Worm (Caenorhabditis elegans) whole organism, late embryonic: ENCODE results near the gene mre-11.

ENCODE experiments used
- C38D4.7 ChIP-seq: fragments of 200-800 bp; sonication (Bioruptor generic); optimal IDR thresholded peaks from 2 replicates; lab custom pipeline; 2018; ENCODE audit warnings: mild to moderate bottlenecking, missing genetic modification characterization, moderate library complexity, missing compliant biosample characterization
- F13H6.1 ChIP-seq: sonication (generic microtip); optimal IDR thresholded peaks from 2 replicates; lab custom pipeline; 2016; ENCODE audit warnings: missing genetic modification characterization, missing compliant biosample characterization
- K02D7.2 ChIP-seq: sonication (generic microtip); optimal IDR thresholded peaks from 2 replicates; lab custom pipeline; 2017; ENCODE audit warnings: mild to moderate bottlenecking, missing genetic modification characterization, missing compliant biosample characterization
- Y22D7AL.16 ChIP-seq: sonication (generic microtip); optimal IDR thresholded peaks from 2 replicates; lab custom pipeline; 2016; ENCODE audit warnings: missing genetic modification characterization, missing compliant biosample characterization
- ama-1 ChIP-seq: fragments of 150-350 bp; optimal IDR thresholded peaks from 2 replicates; lab custom pipeline; 2014
- ceh-14 ChIP-seq: sonication (generic microtip); optimal IDR thresholded peaks from 2 replicates; lab custom pipeline; 2016; ENCODE audit warnings: missing genotype, missing genetic modification characterization, missing compliant biosample characterization
- ceh-18 ChIP-seq: sonication (generic microtip); optimal IDR thresholded peaks from 2 replicates; lab custom pipeline; 2016; ENCODE audit warnings: missing genetic modification characterization, missing compliant biosample characterization
- ceh-22 ChIP-seq: sonication (generic microtip); optimal IDR thresholded peaks from 2 replicates; lab custom pipeline; 2017; ENCODE audit warnings: missing biosample characterization, missing genetic modification characterization
- ceh-24 ChIP-seq: sonication (generic microtip); optimal IDR thresholded peaks from 2 replicates; lab custom pipeline; 2016; ENCODE audit warnings: mild to moderate bottlenecking, missing genetic modification characterization, missing compliant biosample characterization
- ceh-30 ChIP-seq: fragments of 150-350 bp; optimal IDR thresholded peaks from 2 replicates; lab custom pipeline; 2014; ENCODE audit warnings: missing biosample characterization, missing genetic modification characterization
- ceh-31 ChIP-seq: sonication (generic microtip); optimal IDR thresholded peaks from 2 replicates; lab custom pipeline; 2016; ENCODE audit warnings: missing genetic modification characterization, missing compliant biosample characterization
- ceh-48 ChIP-seq: sonication (generic microtip); optimal IDR thresholded peaks from 2 replicates; lab custom pipeline; 2016; ENCODE audit warnings: missing genetic modification characterization, inconsistent platforms, missing compliant biosample characterization
- dmd-4 ChIP-seq: sonication (generic microtip); optimal IDR thresholded peaks from 2 replicates; lab custom pipeline; 2016; ENCODE audit warnings: borderline replicate concordance, missing genetic modification characterization, missing compliant biosample characterization
- dve-1 ChIP-seq: sonication (generic microtip); optimal IDR thresholded peaks from 2 replicates; lab custom pipeline; 2017; ENCODE audit warnings: antibody characterized with exemption, mild to moderate bottlenecking, missing genetic modification characterization, missing compliant biosample characterization
- elt-2 ChIP-seq: sonication (generic microtip); optimal IDR thresholded peaks from 2 replicates; lab custom pipeline; 2016; ENCODE audit warnings: missing genetic modification reagents, missing genetic modification characterization, missing compliant biosample characterization
- ets-4 ChIP-seq: sonication (generic microtip); optimal IDR thresholded peaks from 2 replicates; lab custom pipeline; 2016; ENCODE audit warnings: missing genetic modification characterization, missing compliant biosample characterization
- eyg-1 ChIP-seq: sonication (generic microtip); optimal IDR thresholded peaks from 2 replicates; lab custom pipeline; 2016; ENCODE audit warnings: missing genotype, missing genetic modification characterization, missing compliant biosample characterization
- fax-1 ChIP-seq: sonication (generic microtip); optimal IDR thresholded peaks from 2 replicates; lab custom pipeline; 2016; ENCODE audit warnings: missing genotype, missing genetic modification characterization, missing compliant biosample characterization
- fkh-6 ChIP-seq: sonication (generic microtip); optimal IDR thresholded peaks from 2 replicates; lab custom pipeline; 2016; ENCODE audit warnings: missing genetic modification characterization, missing compliant biosample characterization
- gmeb-2 ChIP-seq: sonication (generic microtip); optimal IDR thresholded peaks from 2 replicates; lab custom pipeline; 2016; ENCODE audit warnings: missing genetic modification characterization, inconsistent platforms, missing compliant biosample characterization
- hlh-6 ChIP-seq: sonication (generic microtip); optimal IDR thresholded peaks from 2 replicates; lab custom pipeline; 2016; ENCODE audit warnings: missing genotype, missing genetic modification characterization, missing compliant biosample characterization
- lin-11 ChIP-seq: fragments of 200-800 bp; sonication (Bioruptor generic); optimal IDR thresholded peaks from 2 replicates; lab custom pipeline; 2018; ENCODE audit warnings: mild to moderate bottlenecking, missing genetic modification characterization, missing compliant biosample characterization
- madf-2 ChIP-seq: sonication (generic microtip); optimal IDR thresholded peaks from 2 replicates; lab custom pipeline; 2017; ENCODE audit warnings: missing genetic modification characterization, missing compliant biosample characterization
- nfya-1 ChIP-seq: sonication (generic microtip); optimal IDR thresholded peaks from 2 replicates; lab custom pipeline; 2017; ENCODE audit warnings: missing genetic modification characterization, mild to moderate bottlenecking, missing compliant biosample characterization, antibody characterized with exemption, moderate library complexity
- nhr-11 ChIP-seq: fragments of 150-350 bp; optimal IDR thresholded peaks from 2 replicates; lab custom pipeline; 2014; ENCODE audit warnings: missing biosample characterization, missing genetic modification characterization
- nhr-232 ChIP-seq: sonication (generic microtip); optimal IDR thresholded peaks from 2 replicates; lab custom pipeline; 2016; ENCODE audit warnings: missing genetic modification characterization, missing compliant biosample characterization
- odd-2 ChIP-seq: sonication (generic microtip); optimal IDR thresholded peaks from 2 replicates; lab custom pipeline; 2017; ENCODE audit warnings: antibody characterized with exemption, mild to moderate bottlenecking, missing genetic modification characterization, missing compliant biosample characterization
- pat-9 ChIP-seq: fragments of 200-800 bp; sonication (Bioruptor generic); optimal IDR thresholded peaks from 2 replicates; lab custom pipeline; 2018; ENCODE audit warnings: mild to moderate bottlenecking, missing genetic modification characterization, moderate library complexity, missing compliant biosample characterization
- pha-4 ChIP-seq: fragments of 150-350 bp; optimal IDR thresholded peaks from 2 replicates; lab custom pipeline; 2018; ENCODE audit warnings: missing biosample characterization, missing genetic modification reagents, missing genetic modification characterization
- pqm-1 ChIP-seq: sonication (generic microtip); optimal IDR thresholded peaks from 2 replicates; lab custom pipeline; 2016; ENCODE audit warnings: missing genetic modification characterization, missing compliant biosample characterization
- pros-1 ChIP-seq: fragments of 150-350 bp; optimal IDR thresholded peaks from 2 replicates; lab custom pipeline; 2014; ENCODE audit warnings: missing biosample characterization, missing genetic modification reagents, missing genetic modification characterization
- ref-2 ChIP-seq: sonication (generic microtip); optimal IDR thresholded peaks from 2 replicates; lab custom pipeline; 2016; ENCODE audit warnings: missing genetic modification characterization, missing compliant biosample characterization
- sox-2 ChIP-seq: fragments of 200-800 bp; sonication (Bioruptor generic); IDR thresholded peaks from 2 replicates; pipeline ENCODE4 v1.3.6; 2022; ENCODE audit warnings: missing genetic modification reagents, missing genetic modification characterization, missing compliant biosample characterization
- syd-9 ChIP-seq: sonication (generic microtip); optimal IDR thresholded peaks from 2 replicates; lab custom pipeline; 2016; ENCODE audit warnings: mild to moderate bottlenecking, missing genetic modification characterization, moderate library complexity, missing compliant biosample characterization
- tbx-2 ChIP-seq: sonication (generic microtip); optimal IDR thresholded peaks from 2 replicates; lab custom pipeline; 2016; ENCODE audit warnings: missing genetic modification characterization, missing compliant biosample characterization
- tbx-7 ChIP-seq: sonication (generic microtip); optimal IDR thresholded peaks from 2 replicates; lab custom pipeline; 2016; ENCODE audit warnings: missing genotype, missing genetic modification characterization, missing compliant biosample characterization
- ttx-3 ChIP-seq: sonication (generic microtip); optimal IDR thresholded peaks from 2 replicates; lab custom pipeline; 2016; ENCODE audit warnings: missing genetic modification reagents, missing genetic modification characterization, missing compliant biosample characterization
- unc-55 ChIP-seq: sonication (generic microtip); optimal IDR thresholded peaks from 2 replicates; lab custom pipeline; 2017; ENCODE audit warnings: missing biosample characterization, missing genetic modification reagents, missing genetic modification characterization
- unc-86 ChIP-seq: sonication (generic microtip); optimal IDR thresholded peaks from 2 replicates; lab custom pipeline; 2016; ENCODE audit warnings: missing genetic modification characterization, missing compliant biosample characterization
- zip-5 ChIP-seq: sonication (generic microtip); optimal IDR thresholded peaks from 2 replicates; lab custom pipeline; 2016; ENCODE audit warnings: missing genetic modification characterization, missing compliant biosample characterization
- ztf-16 ChIP-seq: sonication (generic microtip); optimal IDR thresholded peaks from 2 replicates; lab custom pipeline; 2017; ENCODE audit warnings: missing genetic modification characterization, missing compliant biosample characterization

The mre-11 gene

DNA sequence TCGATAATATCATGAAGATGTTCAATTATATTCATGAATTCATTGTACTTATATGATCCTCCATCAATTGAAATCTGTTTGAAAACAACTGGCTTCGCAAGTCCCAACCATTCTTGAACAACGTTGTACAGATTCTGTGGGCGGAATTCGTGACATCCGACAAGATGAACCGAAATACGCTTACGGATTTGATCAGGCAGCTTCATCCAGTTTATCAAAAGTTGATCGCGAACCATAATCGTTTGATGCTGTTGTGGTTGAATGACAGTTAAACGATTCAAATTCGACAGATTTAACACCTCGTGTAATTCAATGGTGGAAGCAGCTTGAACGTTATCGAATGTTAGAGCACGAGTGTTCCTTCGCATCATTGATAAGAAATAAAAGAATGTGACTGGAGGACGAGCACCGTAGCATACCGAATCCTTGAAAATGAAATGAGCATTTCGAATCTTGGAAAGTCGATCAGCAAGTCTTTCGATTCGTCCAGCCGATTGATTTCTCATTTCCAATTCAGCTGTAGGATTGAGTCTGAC is 22.9 kb downstream of the mre-11 start:
- TF ChIP-seq ztf-16 (tag; lab: Kevin White, UChicago): no peak
- TF ChIP-seq zip-5 (tag; lab: Kevin White, UChicago): no peak
- no peak for TF ChIP-seq gmeb-2 (tag; lab: Kevin White, UChicago)
- TF ChIP-seq Y22D7AL.16 (tag; lab: Kevin White, UChicago): no peak
- no peak for TF ChIP-seq ref-2 (tag; lab: Kevin White, UChicago)
- no peak for TF ChIP-seq F13H6.1 (tag; lab: Kevin White, UChicago)
- no peak for TF ChIP-seq ceh-18 (tag; lab: Kevin White, UChicago)
- no peak for TF ChIP-seq nhr-232
- no peak for TF ChIP-seq lin-11 (tag; lab: Kevin White, UChicago)
- no peak for TF ChIP-seq dve-1 (tag; lab: Kevin White, UChicago)

ce11 chrV:10712608-10712900 is 24.1 kb downstream of the mre-11 start:
- TF ChIP-seq C38D4.7 (GFP tag; lab: Kevin White, UChicago) (no peak), K02D7.2 (tag; lab: Kevin White, UChicago) (no peak), elt-2 (no peak), dve-1 (tag; lab: Kevin White, UChicago) (no peak), fkh-6 (tag; lab: Kevin White, UChicago) (no peak), ceh-14 (no peak), odd-2 (tag; lab: Kevin White, UChicago) (no peak), pat-9 (tag; lab: Kevin White, UChicago) (no peak), ets-4 (tag; lab: Kevin White, UChicago) (no peak), F13H6.1 (tag; lab: Kevin White, UChicago) (no peak), ceh-48 (no peak), ceh-22 (no peak), ceh-31 (tag; lab: Kevin White, UChicago) (no peak), tbx-7 (tag; lab: Kevin White, UChicago) (no peak), dmd-4 (tag; lab: Kevin White, UChicago) (no peak), unc-55 (no peak), madf-2 (no peak)

DNA sequence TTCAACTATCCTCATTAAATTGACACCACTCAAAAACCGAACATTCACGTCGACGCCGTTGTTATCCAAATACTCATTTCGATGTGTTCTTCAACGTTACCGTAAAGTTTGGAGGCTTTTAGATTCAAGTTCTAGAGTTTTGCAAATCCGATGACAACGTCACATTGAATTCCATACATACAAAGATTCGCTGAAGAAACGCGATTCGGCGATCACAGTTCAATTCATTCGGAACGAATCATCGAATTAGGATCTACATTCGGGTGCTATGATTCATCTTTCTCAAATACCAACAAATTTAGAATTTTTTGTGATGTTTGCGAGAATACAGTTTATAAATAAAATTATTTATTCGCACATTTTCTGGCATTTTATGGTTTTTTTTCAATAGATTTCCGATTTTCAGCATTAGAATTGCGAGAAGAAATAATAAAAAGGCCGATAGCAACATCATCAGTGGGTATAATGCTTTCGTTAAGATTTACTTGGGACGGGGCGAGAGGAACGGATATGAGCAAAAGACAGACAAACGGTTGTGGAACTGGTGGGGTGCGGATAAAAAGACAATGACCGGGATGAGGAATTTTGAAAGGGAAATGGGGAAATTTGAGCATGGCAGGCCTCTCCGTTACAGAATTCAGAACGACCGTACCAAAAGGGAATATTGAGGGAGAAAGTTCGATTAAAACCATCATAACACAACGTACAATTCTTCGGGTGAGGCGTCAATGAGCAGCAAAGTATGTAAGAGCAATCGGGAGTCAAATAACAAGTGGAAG is 24.6 kb downstream of the mre-11 start:
- peak; percentile 45 for TF ChIP-seq ama-1 (lab: Kevin White, UChicago)
- no peak for TF ChIP-seq tbx-7 (tag; lab: Kevin White, UChicago)
- TF ChIP-seq nfya-1 (tag; lab: Kevin White, UChicago): no peak

ce11 chrV:10711004-10711403 is 25.7 kb downstream of the mre-11 start:
- TF ChIP-seq sox-2 (GFP tag; lab: Robert Waterston, UW) (no peak), fkh-6 (tag; lab: Kevin White, UChicago) (no peak), ceh-30 (tag; lab: Kevin White, UChicago) (no peak), ceh-24 (tag; lab: Kevin White, UChicago) (no peak), Y22D7AL.16 (tag; lab: Kevin White, UChicago) (no peak), ttx-3 (no peak), unc-86 (tag; lab: Kevin White, UChicago) (no peak), lin-11 (tag; lab: Kevin White, UChicago) (no peak), F13H6.1 (tag; lab: Kevin White, UChicago) (no peak), eyg-1 (tag; lab: Kevin White, UChicago) (no peak)

DNA sequence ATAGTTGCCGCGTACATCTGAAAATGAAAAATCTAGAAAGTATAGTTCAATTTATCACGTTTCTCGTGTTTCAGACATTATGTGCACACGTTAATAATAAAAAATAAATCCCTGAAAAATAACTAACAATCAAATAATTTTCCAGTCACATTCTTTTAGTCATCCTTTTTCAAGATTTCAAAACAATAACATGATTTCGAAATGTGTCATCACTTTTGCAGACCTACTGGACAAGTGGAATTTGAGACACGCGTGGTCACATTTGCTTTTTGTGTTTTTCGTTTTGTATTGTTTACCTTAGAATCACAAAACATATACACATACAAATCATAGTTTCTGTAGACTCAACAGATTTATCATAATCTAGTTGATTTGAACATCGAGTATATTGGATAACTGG is 27.3 kb downstream of the mre-11 start:
- TF ChIP-seq ceh-30 (tag; lab: Kevin White, UChicago) (no peak), tbx-2 (tag; lab: Kevin White, UChicago) (no peak), C38D4.7 (GFP tag; lab: Kevin White, UChicago) (no peak), ceh-22 (no peak), fax-1 (tag; lab: Kevin White, UChicago) (no peak), fkh-6 (tag; lab: Kevin White, UChicago) (no peak), unc-86 (tag; lab: Kevin White, UChicago) (no peak), pros-1 (tag; lab: Kevin White, UChicago) (no peak), pqm-1 (tag; lab: Kevin White, UChicago) (no peak), ceh-48 (no peak), odd-2 (tag; lab: Kevin White, UChicago) (no peak), dmd-4 (tag; lab: Kevin White, UChicago) (no peak), hlh-6 (tag; lab: Kevin White, UChicago) (no peak), K02D7.2 (tag; lab: Kevin White, UChicago) (no peak), dve-1 (tag; lab: Kevin White, UChicago) (no peak), syd-9 (no peak), nhr-11 (tag; lab: Kevin White, UChicago) (no peak), pha-4 (tag; lab: Kevin White, UChicago) (no peak)
- TF ChIP-seq, all 69 proteins: peak for 0
